Fruit fly (Drosophila melanogaster): ENCODE measurements around the gene snRNP-U1-C.
A peak's percentile ranks its signal among the peaks of the same experiment; 100 is the strongest.

Gene snRNP-U1-C

dm6 chr3R:19028758-19029157 lies 45.3 kb upstream of the snRNP-U1-C start, which contains the start of the genes GatA and P5cr (continued):
- TF ChIP-seq CG8290 (GFP tag; optimal IDR thresholded peaks at IDR 0.05) (no peak), CG8290 (tag; optimal IDR thresholded peaks at IDR 0.05) (peak in 1 of 2 experiments; percentile 98), Abd-B (GFP tag; optimal IDR thresholded peaks at IDR 0.05) (peak; percentile 50), peb (GFP tag; IDR thresholded peaks at IDR 0.05) (no peak), CG6175 (GFP tag; IDR thresholded peaks at IDR 0.05) (peak; percentile 77), Xbp1 (GFP tag; optimal IDR thresholded peaks at IDR 0.05) (peak; percentile 91), br (optimal IDR thresholded peaks at IDR 0.05) (no peak), CG10274 (GFP tag; optimal IDR thresholded peaks at IDR 0.05) (peak; percentile 19), sim (GFP tag; IDR thresholded peaks at IDR 0.05) (no peak), ttk (GFP tag; IDR thresholded peaks at IDR 0.05) (peak; percentile 31; the same call in 1 of the 2 replicates), CG12942 (GFP tag; optimal IDR thresholded peaks at IDR 0.05) (peak; percentile 85), Oli (tag; optimal IDR thresholded peaks at IDR 0.05) (peak; percentile 60), bcd (GFP tag; optimal IDR thresholded peaks at IDR 0.05) (peak; percentile 82), CG14050 (GFP tag; IDR thresholded peaks at IDR 0.05) (peak; percentile 14; the same call in 1 of the 3 replicates), pum (GFP tag; optimal IDR thresholded peaks at IDR 0.05) (peak; percentile 84), al (GFP tag; IDR thresholded peaks at IDR 0.05) (peak; percentile 80), CG14667 (GFP tag; IDR thresholded peaks at IDR 0.05) (peak; percentile 57), CG5245 (GFP tag; optimal IDR thresholded peaks at IDR 0.05) (peak; percentile 69), gro (GFP tag; optimal IDR thresholded peaks at IDR 0.05) (peak; percentile 93), D19B (GFP tag; optimal IDR thresholded peaks at IDR 0.05) (peak; percentile 34), Hr39 (optimal IDR thresholded peaks at IDR 0.05) (no peak), prd (optimal IDR thresholded peaks at IDR 0.05) (no peak), prd (GFP tag; IDR thresholded peaks at IDR 0.05) (peak; percentile 84), CG11695 (GFP tag; IDR thresholded peaks at IDR 0.05) (0 out of 3 replicates have a peak, but pooled peaks have one; percentile 10), CG13123 (GFP tag; optimal IDR thresholded peaks at IDR 0.05) (peak; percentile 58), Fer3 (tag; optimal IDR thresholded peaks at IDR 0.05) (peak; percentile 85), CoRest (tag; optimal IDR thresholded peaks at IDR 0.05) (peak; percentile 65), CG1602 (GFP tag; optimal IDR thresholded peaks at IDR 0.05) (peak; percentile 72), chinmo (GFP tag; IDR thresholded peaks at IDR 0.05; ENCODE audit: partially characterized antibody) (no peak), YL-1 (GFP tag; optimal IDR thresholded peaks at IDR 0.05) (peak; percentile 55), CG2889 (GFP tag; IDR thresholded peaks at IDR 0.05) (peak; percentile 84), scrt (GFP tag; optimal IDR thresholded peaks at IDR 0.05) (no peak), eyg (GFP tag; optimal IDR thresholded peaks at IDR 0.05) (peak; percentile 63), CG4854 (GFP tag; optimal IDR thresholded peaks at IDR 0.05) (peak; percentile 56), tup (GFP tag; optimal IDR thresholded peaks at IDR 0.05) (peak; percentile 64), pan (optimal IDR thresholded peaks at IDR 0.05) (no peak), pan (GFP tag; optimal IDR thresholded peaks at IDR 0.05 in 1 of 2, IDR thresholded peaks at IDR 0.05 in 1 of 2) (peak in 1 of 2 experiments; percentile 82), fd64A (GFP tag; optimal IDR thresholded peaks at IDR 0.05) (no peak), CG32772 (GFP tag; IDR thresholded peaks at IDR 0.05) (peak; percentile 73), CG2120 (GFP tag; optimal IDR thresholded peaks at IDR 0.05) (peak; percentile 97), Nf-YA (GFP tag; IDR thresholded peaks at IDR 0.05) (peak; percentile 46; the same call in 1 of the 2 replicates), Lim3 (GFP tag; IDR thresholded peaks at IDR 0.05) (no peak), Sry-δ (GFP tag; optimal IDR thresholded peaks at IDR 0.05) (peak; percentile 43), HLH54F (GFP tag; optimal IDR thresholded peaks at IDR 0.05) (peak; percentile 92), Neu2 (GFP tag; optimal IDR thresholded peaks at IDR 0.05; ENCODE audit: borderline replicate concordance) (no peak), CG3407 (GFP tag; optimal IDR thresholded peaks at IDR 0.05) (peak; percentile 10), Fer2 (tag; optimal IDR thresholded peaks at IDR 0.05) (peak; percentile 68), Hr78 (GFP tag; optimal IDR thresholded peaks at IDR 0.05) (no peak), gce (GFP tag; IDR thresholded peaks at IDR 0.05) (peak; percentile 64; the same call in 2 of the 3 replicates), CG16813 (GFP tag; IDR thresholded peaks at IDR 0.05; ENCODE audit: partially characterized antibody) (no peak), hbn (GFP tag; IDR thresholded peaks at IDR 0.05; ENCODE audit: partially characterized antibody) (no peak), CG15514 (GFP tag; optimal IDR thresholded peaks at IDR 0.05) (peak; percentile 82)

Measured in whole organism, embryonic.